Fruit fly (Drosophila melanogaster) whole organism, embryonic: ENCODE results near the gene mEFTs.
A peak's percentile ranks its signal among the peaks of the same experiment; 100 is the strongest.

Source experiments
- Antp ChIP-seq: fragments of 200-800 bp; sonication (Bioruptor generic); optimal IDR thresholded peaks from 3 replicates; lab custom pipeline; 2016; ENCODE audit warnings: missing biosample characterization, missing genetic modification characterization
- Bgb ChIP-seq: fragments of 200-800 bp; sonication (Bioruptor generic); IDR thresholded peaks from 2 replicates; pipeline ENCODE4 v1.3.6; 2022; ENCODE audit warnings: missing biosample characterization, missing genetic modification characterization; ENCODE audit not compliant: partially characterized antibody
- Blimp-1 ChIP-seq: fragments of 200-800 bp; sonication (Bioruptor generic); optimal IDR thresholded peaks from 3 replicates; lab custom pipeline; 2018; ENCODE audit warnings: missing biosample characterization, missing genetic modification characterization, mild to moderate bottlenecking, moderate library complexity, missing genetic modification reagents
- CG10209 ChIP-seq: fragments of 200-800 bp; sonication (Bioruptor generic); optimal IDR thresholded peaks from 3 replicates; lab custom pipeline; 2017; ENCODE audit warnings: missing biosample characterization, mild to moderate bottlenecking, missing genetic modification characterization, missing genetic modification reagents
- CG10366 ChIP-seq: fragments of 200-800 bp; sonication (Bioruptor generic); IDR thresholded peaks from 2 replicates; pipeline ENCODE4 v1.3.6; 2022; ENCODE audit warnings: missing biosample characterization, missing genetic modification characterization
- CG12236 ChIP-seq: fragments of 200-800 bp; sonication (Bioruptor generic); optimal IDR thresholded peaks from 2 replicates; lab custom pipeline; 2016; ENCODE audit warnings: missing biosample characterization, missing genetic modification characterization
- CG12659 ChIP-seq: fragments of 200-800 bp; sonication (Bioruptor generic); optimal IDR thresholded peaks from 3 replicates; lab custom pipeline; 2017; ENCODE audit warnings: mild to moderate bottlenecking, missing biosample characterization, missing genetic modification reagents, missing genetic modification characterization
- CG14014 ChIP-seq: fragments of 200-800 bp; sonication (Bioruptor generic); IDR thresholded peaks from 2 replicates; pipeline ENCODE4 v1.3.6; 2022; ENCODE audit warnings: missing biosample characterization, missing genetic modification characterization
- CG16863 ChIP-seq: fragments of 200-800 bp; sonication (Bioruptor generic); optimal IDR thresholded peaks from 3 replicates; lab custom pipeline; 2016; ENCODE audit warnings: missing biosample characterization, missing genetic modification characterization
- CG2116 ChIP-seq: fragments of 200-800 bp; sonication (Bioruptor generic); optimal IDR thresholded peaks from 3 replicates; lab custom pipeline; 2018; ENCODE audit warnings: missing biosample characterization, mild to moderate bottlenecking, missing genetic modification characterization
- CG30431 ChIP-seq: fragments of 200-800 bp; sonication (Bioruptor generic); optimal IDR thresholded peaks from 2 replicates; lab custom pipeline; 2017; ENCODE audit warnings: missing biosample characterization, missing genetic modification characterization
- CG32767 ChIP-seq: fragments of 200-800 bp; sonication (Bioruptor generic); IDR thresholded peaks from 2 replicates; pipeline ENCODE4 v1.3.6; 2022; ENCODE audit warnings: missing biosample characterization, missing genetic modification characterization
- CG6175 ChIP-seq: fragments of 200-800 bp; sonication (Bioruptor generic); IDR thresholded peaks from 3 replicates; pipeline ENCODE4 v1.3.6; 2022; ENCODE audit warnings: missing biosample characterization, missing genetic modification characterization
- CG6689 ChIP-seq: fragments of 200-800 bp; sonication (Bioruptor generic); IDR thresholded peaks from 2 replicates; pipeline ENCODE4 v1.3.6; 2022; ENCODE audit warnings: missing biosample characterization, missing genetic modification characterization
- Camta ChIP-seq: fragments of 200-800 bp; sonication (Bioruptor generic); optimal IDR thresholded peaks from 2 replicates; lab custom pipeline; 2016; ENCODE audit warnings: missing biosample characterization, missing genetic modification characterization
- CrebB ChIP-seq: fragments of 200-800 bp; sonication (Bioruptor generic); optimal IDR thresholded peaks from 3 replicates; lab custom pipeline; 2018; ENCODE audit warnings: missing biosample characterization, mild to moderate bottlenecking, missing genetic modification characterization
- D19A ChIP-seq: fragments of 200-800 bp; optimal IDR thresholded peaks from 3 replicates; lab custom pipeline; 2019; ENCODE audit warnings: missing biosample characterization, mild to moderate bottlenecking, missing genetic modification characterization, moderate library complexity
- Ets97D ChIP-seq: fragments of 200-800 bp; sonication (Bioruptor generic); optimal IDR thresholded peaks from 3 replicates; lab custom pipeline; 2016; ENCODE audit warnings: missing biosample characterization, missing genetic modification characterization
- Fer1 ChIP-seq: fragments of 200-800 bp; sonication (Bioruptor generic); optimal IDR thresholded peaks from 2 replicates; lab custom pipeline; 2017; ENCODE audit warnings: missing biosample characterization, mild to moderate bottlenecking, missing genetic modification characterization
- HLH54F ChIP-seq: fragments of 200-800 bp; sonication (Bioruptor generic); optimal IDR thresholded peaks from 3 replicates; lab custom pipeline; 2016; ENCODE audit warnings: missing biosample characterization, missing genetic modification characterization
- Hey ChIP-seq: fragments of 200-800 bp; sonication (Bioruptor generic); optimal IDR thresholded peaks from 3 replicates; lab custom pipeline; 2018; ENCODE audit warnings: missing biosample characterization, mild to moderate bottlenecking, missing genetic modification characterization
- MBD-R2 ChIP-seq: fragments of 200-800 bp; sonication (Bioruptor generic); IDR thresholded peaks from 2 replicates; pipeline ENCODE4 v1.3.6; 2022; ENCODE audit warnings: missing biosample characterization, missing genetic modification characterization
- MESR4 ChIP-seq: fragments of 200-800 bp; sonication (Bioruptor generic); optimal IDR thresholded peaks from 2 replicates; lab custom pipeline; 2018; ENCODE audit warnings: missing biosample characterization, mild to moderate bottlenecking, missing genetic modification characterization, moderate library complexity
- Med ChIP-seq: fragments of 200-800 bp; sonication (Bioruptor generic); peaks from one replicate; lab custom pipeline; 2016; ENCODE audit warnings: missing biosample characterization, missing genetic modification characterization, mild to moderate bottlenecking, inconsistent platforms, moderate library complexity
- Meics ChIP-seq: fragments of 200-800 bp; sonication (Bioruptor generic); optimal IDR thresholded peaks from 2 replicates; lab custom pipeline; 2017; ENCODE audit warnings: missing biosample characterization, mild to moderate bottlenecking, missing genetic modification characterization
- NK7.1 ChIP-seq: fragments of 200-800 bp; sonication (Bioruptor generic); optimal IDR thresholded peaks from 3 replicates; lab custom pipeline; 2016; ENCODE audit warnings: missing biosample characterization, missing genetic modification characterization
- Ravus ChIP-seq: fragments of 200-800 bp; sonication (Bioruptor generic); IDR thresholded peaks from 2 replicates; pipeline ENCODE4 v1.3.6; 2022; ENCODE audit warnings: missing biosample characterization, missing genetic modification characterization
- Rfx ChIP-seq: fragments of 200-800 bp; sonication (Bioruptor generic); IDR thresholded peaks from 2 replicates; pipeline ENCODE4 v1.3.6; 2022; ENCODE audit warnings: missing biosample characterization, missing genetic modification characterization
- YL-1 ChIP-seq: fragments of 200-800 bp; sonication (Bioruptor generic); optimal IDR thresholded peaks from 3 replicates; lab custom pipeline; 2017; ENCODE audit warnings: missing biosample characterization, mild to moderate bottlenecking, missing genetic modification characterization
- ab ChIP-seq: fragments of 200-800 bp; sonication (Bioruptor generic); optimal IDR thresholded peaks from 2 replicates; lab custom pipeline; 2016; ENCODE audit warnings: missing biosample characterization, missing genetic modification characterization
- ara ChIP-seq: fragments of 200-800 bp; sonication (Bioruptor generic); IDR thresholded peaks from 2 replicates; pipeline ENCODE4 v1.3.6; 2022; ENCODE audit warnings: missing biosample characterization, missing genetic modification characterization
- chn ChIP-seq: fragments of 200-800 bp; sonication (Bioruptor generic); optimal IDR thresholded peaks from 2 replicates; lab custom pipeline; 2016; ENCODE audit warnings: missing biosample characterization, missing genetic modification characterization
- dimm ChIP-seq: fragments of 200-800 bp; sonication (Bioruptor generic); IDR thresholded peaks from 2 replicates; pipeline ENCODE4 v1.3.6; 2022; ENCODE audit warnings: missing biosample characterization, missing genetic modification characterization
- disco-r ChIP-seq: fragments of 200-800 bp; sonication (Bioruptor generic); optimal IDR thresholded peaks from 2 replicates; lab custom pipeline; 2016; ENCODE audit warnings: missing biosample characterization, missing genetic modification characterization
- gcm2 ChIP-seq: fragments of 200-800 bp; sonication (Bioruptor generic); optimal IDR thresholded peaks from 2 replicates; lab custom pipeline; 2016; ENCODE audit warnings: missing biosample characterization, missing genetic modification characterization
- grau ChIP-seq: fragments of 200-800 bp; optimal IDR thresholded peaks from 3 replicates; lab custom pipeline; 2019; ENCODE audit warnings: missing biosample characterization, mild to moderate bottlenecking, missing genetic modification characterization, moderate library complexity
- gsb ChIP-seq: fragments of 200-800 bp; sonication (Bioruptor generic); IDR thresholded peaks from 2 replicates; pipeline ENCODE4 v1.3.6; 2022; ENCODE audit warnings: missing biosample characterization, missing genetic modification characterization
- knrl ChIP-seq: fragments of 200-800 bp; sonication (Bioruptor generic); IDR thresholded peaks from 3 replicates; pipeline ENCODE4 v1.3.6; 2022; ENCODE audit warnings: missing biosample characterization, missing genetic modification characterization; ENCODE audit not compliant: partially characterized antibody
- lab ChIP-seq: fragments of 200-800 bp; sonication (Bioruptor generic); optimal IDR thresholded peaks from 3 replicates; lab custom pipeline; 2017; ENCODE audit warnings: missing biosample characterization, missing genetic modification characterization, mild to moderate bottlenecking, moderate library complexity, missing genetic modification reagents
- lilli ChIP-seq: fragments of 200-800 bp; sonication (Bioruptor generic); optimal IDR thresholded peaks from 3 replicates; lab custom pipeline; 2016; ENCODE audit warnings: missing biosample characterization, missing genetic modification characterization
- mam ChIP-seq: fragments of 200-800 bp; sonication (Bioruptor generic); optimal IDR thresholded peaks from 3 replicates; lab custom pipeline; 2016; ENCODE audit warnings: missing biosample characterization, missing genetic modification characterization
- phol ChIP-seq: fragments of 200-800 bp; sonication (Bioruptor generic); optimal IDR thresholded peaks from 3 replicates; lab custom pipeline; 2018; ENCODE audit warnings: missing biosample characterization, mild to moderate bottlenecking, missing genetic modification characterization, moderate library complexity
- ro ChIP-seq: fragments of 200-800 bp; sonication (Bioruptor generic); IDR thresholded peaks from 2 replicates; pipeline ENCODE4 v1.3.6; 2022; ENCODE audit warnings: missing biosample characterization, missing genetic modification characterization
- sd ChIP-seq: fragments of 200-800 bp; sonication (Bioruptor generic); optimal IDR thresholded peaks from 3 replicates; lab custom pipeline; 2018; ENCODE audit warnings: missing biosample characterization, mild to moderate bottlenecking, missing genetic modification characterization, moderate library complexity
- seq ChIP-seq: fragments of 200-800 bp; sonication (Bioruptor generic); IDR thresholded peaks from 2 replicates; pipeline ENCODE4 v1.3.6; 2022; ENCODE audit warnings: missing biosample characterization, missing genetic modification characterization
- sima ChIP-seq: fragments of 200-800 bp; sonication (Bioruptor generic); optimal IDR thresholded peaks from 2 replicates; lab custom pipeline; 2016; ENCODE audit warnings: missing biosample characterization, missing genetic modification characterization
- slbo ChIP-seq: fragments of 200-800 bp; sonication (Bioruptor generic); IDR thresholded peaks from 2 replicates; pipeline ENCODE4 v1.3.6; 2022; ENCODE audit warnings: missing biosample characterization, missing genetic modification characterization
- slp2 ChIP-seq: fragments of 200-800 bp; sonication (Bioruptor generic); optimal IDR thresholded peaks from 2 replicates; lab custom pipeline; 2016; ENCODE audit warnings: missing biosample characterization, missing genetic modification characterization
- tap ChIP-seq: fragments of 200-800 bp; optimal IDR thresholded peaks from 3 replicates; lab custom pipeline; 2019; ENCODE audit warnings: missing biosample characterization, mild to moderate bottlenecking, missing genetic modification characterization, moderate library complexity
- zf30C ChIP-seq: fragments of 200-800 bp; sonication (Bioruptor generic); optimal IDR thresholded peaks from 3 replicates; lab custom pipeline; 2018; ENCODE audit warnings: missing biosample characterization, mild to moderate bottlenecking, missing genetic modification characterization

The mEFTs gene

dm6 chr2L:17480943-17481580 is 19.8 kb downstream of the mEFTs start, which contains the start of the genes fws and Lamtor3 (continued):
- TF ChIP-seq zf30C = no peak
- peak; percentile 99 for TF ChIP-seq gsb (GFP tag; lab: Robert Waterston, UW)
- TF ChIP-seq ab (GFP tag; lab: Kevin White, UChicago) = peak; percentile 81
- peak; percentile 92 for TF ChIP-seq HLH54F
- peak; percentile 75 for TF ChIP-seq Ets97D (GFP tag; lab: Kevin White, UChicago)
- peak; percentile 99 for TF ChIP-seq CG6689 (GFP tag; lab: Robert Waterston, UW)
- peak; percentile 99 for TF ChIP-seq ara (GFP tag; lab: Robert Waterston, UW)
- TF ChIP-seq CG12659 (GFP tag; lab: Kevin White, UChicago) = peak; percentile 99
- TF ChIP-seq CG12236 = peak; percentile 57
- peak; percentile 96 for TF ChIP-seq Blimp-1 (GFP tag; lab: Kevin White, UChicago)
- TF ChIP-seq CG2116 (GFP tag; lab: Kevin White, UChicago) = peak; percentile 88
- peak; percentile 62 for TF ChIP-seq NK7.1 (GFP tag; lab: Kevin White, UChicago)
- peak; percentile 97 for TF ChIP-seq dimm (GFP tag; lab: Robert Waterston, UW)
- peak; percentile 99 for TF ChIP-seq CG10209 (GFP tag; lab: Kevin White, UChicago)
- TF ChIP-seq lab (GFP tag; lab: Kevin White, UChicago) = peak; percentile 99
- peak; percentile 97 for TF ChIP-seq ro
- peak; percentile 100 for TF ChIP-seq slbo (GFP tag; lab: Robert Waterston, UW)
- TF ChIP-seq MBD-R2 (GFP tag; lab: Robert Waterston, UW) = peak; percentile 100
- TF ChIP-seq mam = peak; percentile 87
- peak; percentile 80 for TF ChIP-seq CG16863 (GFP tag; lab: Kevin White, UChicago)
- TF ChIP-seq MESR4 (GFP tag; lab: Kevin White, UChicago) = peak; percentile 79
- TF ChIP-seq grau (tag; lab: Kevin White, UChicago) = peak; percentile 97
- peak; percentile 93 for TF ChIP-seq D19A
- peak; percentile 47 for TF ChIP-seq Bgb
- peak; percentile 85 for TF ChIP-seq slp2 (GFP tag; lab: Kevin White, UChicago)
- TF ChIP-seq Rfx = peak; percentile 99
- peak; percentile 98 for TF ChIP-seq CG32767 (GFP tag; lab: Robert Waterston, UW)
- TF ChIP-seq tap (tag; lab: Kevin White, UChicago) = peak; percentile 97
- peak; percentile 99 for TF ChIP-seq CG6175 (GFP tag; lab: Robert Waterston, UW)
- TF ChIP-seq Fer1 (GFP tag; lab: Kevin White, UChicago) = peak; percentile 96
- TF ChIP-seq knrl (GFP tag; lab: Robert Waterston, UW) = 0 out of 3 replicates have a peak, but pooled peaks have one; percentile 32
- peak; percentile 72 for TF ChIP-seq Antp
- TF ChIP-seq YL-1 = peak; percentile 92
- peak; percentile 97 for TF ChIP-seq lilli (GFP tag; lab: Kevin White, UChicago)
- TF ChIP-seq CG10366 = peak; percentile 99
- TF ChIP-seq sd = peak; percentile 92
- peak; percentile 99 for TF ChIP-seq seq (GFP tag; lab: Robert Waterston, UW)
- peak; percentile 73 for TF ChIP-seq disco-r (GFP tag; lab: Kevin White, UChicago)
- TF ChIP-seq CG14014 = peak; percentile 99
- peak; percentile 95 for TF ChIP-seq CrebB
- TF ChIP-seq Meics (GFP tag; lab: Kevin White, UChicago) = peak; percentile 98
- TF ChIP-seq gcm2 (GFP tag; lab: Kevin White, UChicago) = peak; percentile 85
- peak; percentile 72 for TF ChIP-seq Hey
- TF ChIP-seq Med (GFP tag; lab: Kevin White, UChicago) = peak; percentile 98
- peak; percentile 20 for TF ChIP-seq sima
- TF ChIP-seq phol (tag; lab: Kevin White, UChicago) = peak; percentile 98
- TF ChIP-seq CG30431 (GFP tag; lab: Kevin White, UChicago) = peak; percentile 98
- TF ChIP-seq Ravus (GFP tag; lab: Robert Waterston, UW) = peak; percentile 96
- TF ChIP-seq Camta = peak; percentile 71
- TF ChIP-seq chn (GFP tag; lab: Kevin White, UChicago) = peak; percentile 92
